Worm (Caenorhabditis elegans): Measurements from ENCODE around the gene F36H9.4.
A peak's percentile ranks its signal among the peaks of the same experiment; 100 is the strongest.

DNA sequence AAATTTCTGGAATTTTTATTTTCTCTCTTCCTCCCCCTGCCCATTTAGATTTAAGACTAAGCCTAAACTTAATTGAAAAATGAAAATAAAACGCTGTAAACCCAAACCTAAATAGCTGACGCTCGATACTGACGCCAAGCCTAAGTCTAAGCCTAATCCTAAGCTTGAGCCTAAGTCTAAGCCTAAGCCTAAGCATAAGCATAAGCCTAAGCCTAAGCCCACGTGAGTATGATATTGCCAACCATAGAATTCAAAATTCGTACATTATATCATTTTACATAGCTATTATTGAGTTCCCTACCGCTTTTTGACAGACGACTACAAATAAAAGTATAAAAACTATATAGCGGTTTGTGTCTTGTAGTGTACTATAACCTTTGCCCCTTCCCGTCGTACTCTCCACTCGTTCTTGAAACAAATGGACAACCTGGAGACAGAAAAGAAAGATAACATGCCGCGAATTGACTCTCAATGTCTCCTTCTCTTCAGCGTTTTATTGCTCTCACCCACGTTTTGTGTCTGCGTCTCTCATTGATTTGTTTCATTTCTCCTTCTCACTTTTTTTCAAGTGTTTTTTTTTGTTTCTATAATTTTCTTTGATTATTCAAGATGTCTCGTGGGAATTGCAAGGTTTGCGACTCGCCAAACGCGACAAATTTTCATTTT, 35.7 kb downstream of the F36H9.4 start, which contains the start of gene nhr-256:
- TF ChIP-seq unc-62 (GFP tag; optimal IDR thresholded peaks at IDR 0.05 in 1 of 2) (peak in 1 of 2 experiments; percentile 67), unc-62 (tag; optimal IDR thresholded peaks at IDR 0.05) (no peak), nhr-76 (tag; optimal IDR thresholded peaks at IDR 0.05) (peak; percentile 22), fos-1 (tag; optimal IDR thresholded peaks at IDR 0.05) (no peak), mdt-29 (GFP tag; IDR thresholded peaks at IDR 0.05) (no peak)
